Worm (Caenorhabditis elegans) whole organism, L4 larva: ENCODE measurements around the gene samp-1.
A peak's percentile ranks its signal among the peaks of the same experiment; 100 is the strongest.

Experiments
- D1046.2 ChIP-seq: fragments of 200-800 bp; sonication (Bioruptor generic); IDR thresholded peaks from 2 replicates; pipeline ENCODE4 v1.3.6; 2022; ENCODE audit warnings: missing genetic modification characterization, missing compliant biosample characterization
- F10B5.3 ChIP-seq: sonication (generic microtip); optimal IDR thresholded peaks from 2 replicates; lab custom pipeline; 2016; ENCODE audit warnings: mild to moderate bottlenecking, missing genetic modification characterization, missing compliant biosample characterization
- F49E8.2 ChIP-seq: sonication (generic microtip); optimal IDR thresholded peaks from 2 replicates; lab custom pipeline; 2016; ENCODE audit warnings: missing compliant biosample characterization, mild to moderate bottlenecking, missing genetic modification characterization, borderline replicate concordance
- T26A8.4 ChIP-seq: fragments of 200-800 bp; sonication (Bioruptor generic); IDR thresholded peaks from 2 replicates; pipeline ENCODE4 v1.3.6; 2022; ENCODE audit warnings: missing genetic modification characterization, missing compliant biosample characterization
- Y48G9A.11 ChIP-seq: fragments of 200-800 bp; sonication (Bioruptor generic); IDR thresholded peaks from 2 replicates; pipeline ENCODE4 v1.3.6; 2022; ENCODE audit warnings: missing genetic modification reagents, missing genetic modification characterization, missing compliant biosample characterization
- aha-1 ChIP-seq: fragments of 150-350 bp; peaks from one replicate; lab custom pipeline; 2014; ENCODE audit warnings: missing biosample characterization, missing genetic modification characterization
- aly-2 ChIP-seq: sonication (generic microtip); optimal IDR thresholded peaks from 2 replicates; lab custom pipeline; 2018; ENCODE audit warnings: missing biosample characterization, missing genetic modification characterization
- ama-1 ChIP-seq: fragments of 150-350 bp; optimal IDR thresholded peaks from 2 replicates; lab custom pipeline; 2014; ENCODE audit warnings: inconsistent platforms, mixed read lengths
- arid-1 ChIP-seq: fragments of 200-800 bp; sonication (Bioruptor generic); conservative IDR thresholded peaks from 2 replicates; pipeline ENCODE4 v1.3.6; 2022; ENCODE audit warnings: missing genetic modification reagents, missing genetic modification characterization, missing compliant biosample characterization
- attf-4 ChIP-seq: sonication (generic microtip); optimal IDR thresholded peaks from 3 replicates; lab custom pipeline; 2017; ENCODE audit warnings: missing biosample characterization, missing genetic modification characterization
- ceh-28 ChIP-seq: fragments of 150-350 bp; optimal IDR thresholded peaks from 2 replicates; lab custom pipeline; 2014; ENCODE audit warnings: missing biosample characterization, missing genetic modification reagents, missing genetic modification characterization
- cey-2 ChIP-seq: sonication (generic microtip); optimal IDR thresholded peaks from 3 replicates; lab custom pipeline; 2017; ENCODE audit warnings: missing genetic modification characterization, mild to moderate bottlenecking, missing compliant biosample characterization, antibody characterized with exemption, borderline replicate concordance; ENCODE audit not compliant: insufficient read depth
- daf-12 ChIP-seq: fragments of 150-350 bp; optimal IDR thresholded peaks from 2 replicates; lab custom pipeline; 2014; ENCODE audit warnings: missing biosample characterization, missing genetic modification reagents, missing genetic modification characterization
- daf-16 ChIP-seq, 3 experiments: sonication (generic microtip); optimal IDR thresholded peaks; 2 replicates each; lab custom pipeline; 2016 to 2017; ENCODE audit warnings: missing genetic modification characterization in 3 of 3, missing genetic modification reagents in 3 of 3, mild to moderate bottlenecking in 2 of 3, missing compliant biosample characterization in 2 of 3, missing biosample characterization in 1 of 3, moderate library complexity in 1 of 3
- daf-19 ChIP-seq: fragments of 200-800 bp; sonication (Bioruptor generic); conservative IDR thresholded peaks from 2 replicates; pipeline ENCODE4 v1.3.6; 2022; ENCODE audit warnings: missing genetic modification characterization, missing compliant biosample characterization
- dmd-6 ChIP-seq: fragments of 200-800 bp; sonication (Bioruptor generic); IDR thresholded peaks from 2 replicates; pipeline ENCODE4 v1.3.6; 2022; ENCODE audit warnings: missing genetic modification reagents, missing genetic modification characterization, missing compliant biosample characterization
- fkh-10 ChIP-seq: fragments of 150-350 bp; optimal IDR thresholded peaks from 2 replicates; lab custom pipeline; 2014; ENCODE audit warnings: missing biosample characterization, missing genetic modification reagents, missing genetic modification characterization
- hif-1 ChIP-seq, 2 experiments: sonication (generic microtip); optimal IDR thresholded peaks; 2 replicates each; lab custom pipeline; 2016 to 2017; ENCODE audit warnings: missing compliant biosample characterization in 2 of 2, missing genetic modification characterization in 2 of 2, missing genetic modification reagents in 2 of 2, missing genotype in 2 of 2, mild to moderate bottlenecking in 1 of 2
- hlh-30 ChIP-seq: sonication (generic microtip); optimal IDR thresholded peaks from 2 replicates; lab custom pipeline; 2017; ENCODE audit warnings: antibody characterized with exemption, mild to moderate bottlenecking, missing genetic modification characterization, missing compliant biosample characterization; ENCODE audit not compliant: insufficient read depth
- hmg-1.1 ChIP-seq: fragments of 200-800 bp; sonication (Bioruptor generic); IDR thresholded peaks from 2 replicates; pipeline ENCODE4 v1.3.6; 2022; ENCODE audit warnings: missing genetic modification reagents, missing genetic modification characterization, missing compliant biosample characterization
- jun-1 ChIP-seq: fragments of 150-350 bp; optimal IDR thresholded peaks from 2 replicates; lab custom pipeline; 2014; ENCODE audit warnings: missing biosample characterization, missing genetic modification reagents, missing genetic modification characterization
- lim-7 ChIP-seq: fragments of 200-800 bp; sonication (Bioruptor generic); IDR thresholded peaks from 2 replicates; pipeline ENCODE4 v1.3.6; 2022; ENCODE audit warnings: missing genetic modification characterization, missing compliant biosample characterization
- lin-13 ChIP-seq: fragments of 150-350 bp; optimal IDR thresholded peaks from 2 replicates; lab custom pipeline; 2014; ENCODE audit warnings: missing biosample characterization, missing genetic modification reagents, missing genetic modification characterization
- lin-29 ChIP-seq: fragments of 200-800 bp; sonication (Bioruptor generic); IDR thresholded peaks from 2 replicates; pipeline ENCODE4 v1.3.6; 2022; ENCODE audit warnings: missing genetic modification reagents, missing genetic modification characterization, missing compliant biosample characterization
- lsy-2 ChIP-seq, 2 experiments: fragments of 150-350 bp in 1 of 2; sonication (generic microtip) in 1 of 2; optimal IDR thresholded peaks; 2 replicates each; lab custom pipeline; 2014 to 2017; ENCODE audit warnings: missing biosample characterization in 2 of 2, missing genetic modification characterization in 2 of 2
- madf-9 ChIP-seq: fragments of 200-800 bp; sonication (Bioruptor generic); conservative IDR thresholded peaks from 2 replicates; pipeline ENCODE4 v1.3.6; 2022; ENCODE audit warnings: missing genetic modification reagents, missing genetic modification characterization, missing compliant biosample characterization
- mdt-29 ChIP-seq: fragments of 200-800 bp; sonication (Bioruptor generic); IDR thresholded peaks from 2 replicates; pipeline ENCODE4 v1.3.6; 2022; ENCODE audit warnings: missing genetic modification reagents, missing genetic modification characterization, missing compliant biosample characterization
- mes-2 ChIP-seq: sonication (generic microtip); optimal IDR thresholded peaks from 2 replicates; lab custom pipeline; 2016; ENCODE audit warnings: missing genotype, mild to moderate bottlenecking, missing genetic modification characterization, missing compliant biosample characterization; ENCODE audit not compliant: poor library complexity, severe bottlenecking
- nhr-111 ChIP-seq: fragments of 200-800 bp; sonication (Bioruptor generic); optimal IDR thresholded peaks from 2 replicates; lab custom pipeline; 2018; ENCODE audit warnings: mild to moderate bottlenecking, missing genetic modification characterization, missing compliant biosample characterization
- nhr-237 ChIP-seq: sonication (generic microtip); optimal IDR thresholded peaks from 2 replicates; lab custom pipeline; 2017; ENCODE audit warnings: missing biosample characterization, missing genetic modification characterization
- nhr-25 ChIP-seq: sonication (generic microtip); optimal IDR thresholded peaks from 2 replicates; lab custom pipeline; 2017; ENCODE audit warnings: missing genetic modification characterization, mild to moderate bottlenecking, missing compliant biosample characterization, antibody characterized with exemption, moderate library complexity, borderline replicate concordance; ENCODE audit not compliant: insufficient read depth
- nhr-28 ChIP-seq: fragments of 150-350 bp; optimal IDR thresholded peaks from 2 replicates; lab custom pipeline; 2014; ENCODE audit warnings: missing biosample characterization, missing genetic modification characterization
- nhr-41 ChIP-seq: fragments of 200-800 bp; sonication (Bioruptor generic); IDR thresholded peaks from 2 replicates; pipeline ENCODE4 v1.3.6; 2022; ENCODE audit warnings: missing genetic modification reagents, missing genetic modification characterization, missing compliant biosample characterization
- nhr-42 ChIP-seq: fragments of 200-800 bp; sonication (Bioruptor generic); IDR thresholded peaks from 2 replicates; pipeline ENCODE4 v1.3.6; 2022; ENCODE audit warnings: missing genetic modification characterization, missing compliant biosample characterization
- nhr-76 ChIP-seq: fragments of 150-350 bp; optimal IDR thresholded peaks from 2 replicates; lab custom pipeline; 2014; ENCODE audit warnings: missing biosample characterization, missing genetic modification characterization
- nhr-77 ChIP-seq: fragments of 150-350 bp; optimal IDR thresholded peaks from 2 replicates; lab custom pipeline; 2014; ENCODE audit warnings: missing biosample characterization, missing genetic modification characterization
- pha-4 ChIP-seq, 2 experiments: fragments of 150-350 bp in 1 of 2; fragments of 200-800 bp in 1 of 2; sonication (Bioruptor generic) in 1 of 2; IDR thresholded peaks in 1 of 2; optimal IDR thresholded peaks in 1 of 2; 2 replicates each; pipeline versions ENCODE4 v1.3.6 to Lab custom; 2014 to 2022; ENCODE audit warnings: missing genetic modification characterization in 2 of 2, missing genetic modification reagents in 2 of 2, missing biosample characterization in 1 of 2, missing compliant biosample characterization in 1 of 2
- pqm-1 ChIP-seq: sonication (generic microtip); optimal IDR thresholded peaks from 2 replicates; lab custom pipeline; 2017; ENCODE audit warnings: missing biosample characterization, missing genetic modification characterization
- rbr-2 ChIP-seq: sonication (generic microtip); optimal IDR thresholded peaks from 2 replicates; lab custom pipeline; 2016; ENCODE audit warnings: missing genotype, missing genetic modification characterization, missing compliant biosample characterization
- tag-97 ChIP-seq: fragments of 200-800 bp; sonication (Bioruptor generic); IDR thresholded peaks from 2 replicates; pipeline ENCODE4 v1.3.6; 2022; ENCODE audit warnings: missing genetic modification characterization, missing compliant biosample characterization
- unc-62 ChIP-seq, 3 experiments: fragments of 150-350 bp in 1 of 3; sonication (generic microtip); optimal IDR thresholded peaks in 2 of 3; peaks in 1 of 3; 1 replicate in 1 of 3; 2 replicates in 2 of 3; lab custom pipeline; 2014 to 2017; ENCODE audit warnings: missing biosample characterization in 3 of 3, missing genetic modification characterization in 3 of 3, missing genetic modification reagents in 3 of 3, missing genotype in 1 of 3
- zag-1 ChIP-seq: fragments of 150-350 bp; optimal IDR thresholded peaks from 2 replicates; lab custom pipeline; 2014; ENCODE audit warnings: missing biosample characterization, missing genetic modification characterization
- zip-11 ChIP-seq: fragments of 200-800 bp; sonication (Bioruptor generic); IDR thresholded peaks from 2 replicates; pipeline ENCODE4 v1.3.6; 2022; ENCODE audit warnings: missing genetic modification characterization, missing compliant biosample characterization
- zip-2 ChIP-seq: fragments of 150-350 bp; optimal IDR thresholded peaks from 2 replicates; lab custom pipeline; 2014; ENCODE audit warnings: missing biosample characterization, missing genetic modification characterization
- ztf-11 ChIP-seq: fragments of 150-350 bp; optimal IDR thresholded peaks from 2 replicates; lab custom pipeline; 2014; ENCODE audit warnings: missing biosample characterization, missing genetic modification characterization

The samp-1 gene

ce11 chrII:11285282-11285933 is 17.3 kb upstream of the samp-1 start:
- TF ChIP-seq aha-1 (tag; lab: Kevin White, UChicago) = peak; percentile 4
- no peak for TF ChIP-seq aly-2 (tag; lab: Kevin White, UChicago)
- no peak for TF ChIP-seq lin-13 (GFP tag; lab: Kevin White, UChicago)
- TF ChIP-seq unc-62 (GFP tag; optimal IDR thresholded peaks at IDR 0.05 in 1 of 2; lab: Kevin White, UChicago) = peak in 1 of 2 experiments; percentile 21
- TF ChIP-seq unc-62 (tag; optimal IDR thresholded peaks at IDR 0.05; lab: Kevin White, UChicago) = no peak
- TF ChIP-seq Y48G9A.11 = no peak
- TF ChIP-seq tag-97 (GFP tag; lab: Robert Waterston, UW) = no peak
- no peak for TF ChIP-seq lim-7 (GFP tag; lab: Robert Waterston, UW)
- no peak for TF ChIP-seq zip-2 (tag; lab: Kevin White, UChicago)
- no peak for TF ChIP-seq madf-9
- no peak for TF ChIP-seq nhr-25 (tag; lab: Kevin White, UChicago)
- TF ChIP-seq nhr-28 (tag; lab: Kevin White, UChicago) = peak; percentile 57
- TF ChIP-seq lin-29 (GFP tag; lab: Robert Waterston, UW) = no peak
- no peak for TF ChIP-seq daf-12
- peak; percentile 75 for TF ChIP-seq pqm-1 (tag; lab: Kevin White, UChicago)
- no peak for TF ChIP-seq lsy-2 (tag; optimal IDR thresholded peaks at IDR 0.05; lab: Kevin White, UChicago)
- TF ChIP-seq nhr-111 (GFP tag; lab: Kevin White, UChicago) = no peak
- TF ChIP-seq zag-1 (tag; lab: Kevin White, UChicago) = no peak
- TF ChIP-seq daf-16 (GFP tag; optimal IDR thresholded peaks at IDR 0.05; lab: Kevin White, UChicago) = no peak
- peak; percentile 10 for TF ChIP-seq daf-16 (tag; optimal IDR thresholded peaks at IDR 0.05; lab: Kevin White, UChicago)
- TF ChIP-seq arid-1 (GFP tag; lab: Robert Waterston, UW) = no peak
- TF ChIP-seq ceh-28 (tag; lab: Kevin White, UChicago) = no peak
- TF ChIP-seq rbr-2 (tag; lab: Kevin White, UChicago) = no peak
- no peak for TF ChIP-seq dmd-6 (GFP tag; lab: Robert Waterston, UW)
- TF ChIP-seq T26A8.4 = no peak
- TF ChIP-seq mes-2 = no peak

- TF ChIP-seq nhr-111 (GFP tag; lab: Kevin White, UChicago) = no peak
- no peak for TF ChIP-seq nhr-41
- TF ChIP-seq ama-1 = no peak
- TF ChIP-seq attf-4 (tag; lab: Kevin White, UChicago) = no peak
- TF ChIP-seq daf-19 (GFP tag; lab: Robert Waterston, UW) = no peak
- peak in 1 of 2 experiments; percentile 82 for TF ChIP-seq unc-62 (GFP tag; optimal IDR thresholded peaks at IDR 0.05 in 1 of 2; lab: Kevin White, UChicago)
- no peak for TF ChIP-seq unc-62 (tag; optimal IDR thresholded peaks at IDR 0.05; lab: Kevin White, UChicago)
- no peak for TF ChIP-seq nhr-76 (tag; lab: Kevin White, UChicago)
- TF ChIP-seq mdt-29 (GFP tag; lab: Robert Waterston, UW) = no peak
These were observed 16.2 kb upstream of the samp-1 start for ce11 chrII:11286445-11286844.

ce11 chrII:11288148-11288547 is 14.5 kb upstream of the samp-1 start:
- TF ChIP-seq ztf-11 = no peak
- TF ChIP-seq zip-11 = no peak
- TF ChIP-seq D1046.2 (GFP tag; lab: Robert Waterston, UW) = no peak
- no peak for TF ChIP-seq tag-97 (GFP tag; lab: Robert Waterston, UW)
- TF ChIP-seq fkh-10 (GFP tag; lab: Kevin White, UChicago) = no peak
- no peak for TF ChIP-seq F49E8.2
- no peak for TF ChIP-seq daf-16 (GFP tag; optimal IDR thresholded peaks at IDR 0.05; lab: Kevin White, UChicago)
- TF ChIP-seq daf-16 (tag; optimal IDR thresholded peaks at IDR 0.05; lab: Kevin White, UChicago) = no peak
- TF ChIP-seq hlh-30 (tag; lab: Kevin White, UChicago) = no peak
- TF ChIP-seq aly-2 (tag; lab: Kevin White, UChicago) = no peak
- TF ChIP-seq nhr-77 = no peak
- no peak for TF ChIP-seq zag-1 (tag; lab: Kevin White, UChicago)
- no peak for TF ChIP-seq nhr-42
- no peak for TF ChIP-seq F10B5.3 (tag; lab: Kevin White, UChicago)
- TF ChIP-seq pha-4 (GFP tag; IDR thresholded peaks at IDR 0.05; lab: Robert Waterston, UW) = no peak
- TF ChIP-seq pha-4 (tag; optimal IDR thresholded peaks at IDR 0.05; lab: Kevin White, UChicago) = no peak
- no peak for TF ChIP-seq cey-2
- TF ChIP-seq hmg-1.1 (GFP tag; lab: Robert Waterston, UW) = no peak
- TF ChIP-seq nhr-237 (tag; lab: Kevin White, UChicago) = no peak
- TF ChIP-seq jun-1 (tag; lab: Kevin White, UChicago) = no peak
- TF ChIP-seq hif-1 (tag; optimal IDR thresholded peaks at IDR 0.05; lab: Kevin White, UChicago) = no peak
